Worm (Caenorhabditis elegans) whole organism, L4/young adult: ENCODE measurements around the gene ubc-6.

Source experiments
- dao-5 ChIP-seq: sonication (generic microtip); optimal IDR thresholded peaks from 2 replicates; lab custom pipeline; 2016; ENCODE audit warnings: missing genotype, missing genetic modification characterization, moderate library complexity, missing compliant biosample characterization
- him-1 ChIP-seq: sonication (generic microtip); optimal IDR thresholded peaks from 2 replicates; lab custom pipeline; 2016; ENCODE audit warnings: missing genotype, missing genetic modification reagents, missing genetic modification characterization, missing compliant biosample characterization

DNA sequence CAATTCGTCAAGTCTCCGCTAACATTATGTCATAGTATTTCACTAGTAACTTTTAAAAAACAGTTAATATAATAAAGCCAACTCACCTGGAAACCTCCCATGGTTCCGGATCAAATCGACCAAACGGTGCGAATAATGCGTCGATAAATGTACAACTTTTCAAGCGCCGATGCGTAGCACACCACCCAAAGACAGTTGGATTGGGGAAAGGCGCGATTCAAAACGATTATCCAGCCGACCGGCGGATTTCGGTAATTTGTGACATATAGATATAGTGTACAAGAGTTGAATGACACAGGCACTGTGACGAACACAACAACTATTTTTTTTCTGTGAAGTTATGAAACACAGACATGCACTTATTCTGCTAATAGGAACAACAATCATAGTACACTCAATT is 44.8 kb upstream of the ubc-6 start, which contains the start of gene kcc-3:
- TF ChIP-seq him-1 (tag; lab: Kevin White, UChicago) (no peak), dao-5 (no peak)
